Worm (Caenorhabditis elegans): ENCODE measurements around the gene symk-1.

Gene symk-1

ce11 chrV:8580961-8581360 is 10.8 kb downstream of the symk-1 start, which contains the start of gene C10B5.1:
TSS of gene C10B5.1 (plus strand) at chrV:8581261.
- TF ChIP-seq sptf-1 (tag; optimal IDR thresholded peaks at IDR 0.05) (no peak), mls-2 (tag; optimal IDR thresholded peaks at IDR 0.05) (no peak), M03D4.4 (tag; optimal IDR thresholded peaks at IDR 0.05) (no peak), nhr-12 (tag; optimal IDR thresholded peaks at IDR 0.05) (no peak), unc-62 (GFP tag; optimal IDR thresholded peaks at IDR 0.05) (no peak)

- TF ChIP-seq mep-1 (tag; optimal IDR thresholded peaks at IDR 0.05) (no peak), mab-5 (tag; optimal IDR thresholded peaks at IDR 0.05) (no peak), M03D4.4 (tag; optimal IDR thresholded peaks at IDR 0.05) (no peak), nhr-12 (tag; optimal IDR thresholded peaks at IDR 0.05) (no peak), lin-13 (tag; optimal IDR thresholded peaks at IDR 0.05) (no peak), nhr-237 (tag; optimal IDR thresholded peaks at IDR 0.05) (no peak), nhr-2 (tag; optimal IDR thresholded peaks at IDR 0.05) (no peak), flh-1 (GFP tag; optimal IDR thresholded peaks at IDR 0.05) (no peak), drap-1 (GFP tag; optimal IDR thresholded peaks at IDR 0.05) (no peak), pha-4 (tag; optimal IDR thresholded peaks at IDR 0.05) (no peak), sptf-1 (tag; optimal IDR thresholded peaks at IDR 0.05) (no peak), cnd-1 (tag; optimal IDR thresholded peaks at IDR 0.05) (no peak), hlh-1 (tag; optimal IDR thresholded peaks at IDR 0.05) (no peak), nhr-76 (tag; optimal IDR thresholded peaks at IDR 0.05) (no peak), elt-1 (tag; optimal IDR thresholded peaks at IDR 0.05; ENCODE audit: borderline replicate concordance, insufficient read depth) (no peak), unc-39 (tag; optimal IDR thresholded peaks at IDR 0.05) (no peak), zip-8 (tag; optimal IDR thresholded peaks at IDR 0.05) (no peak), tbx-8 (GFP tag; optimal IDR thresholded peaks at IDR 0.05) (no peak), ztf-11 (tag; optimal IDR thresholded peaks at IDR 0.05) (no peak)
These were observed 16.4 kb downstream of the symk-1 start for ce11 chrV:8586472-8586871.

- TF ChIP-seq elt-3 (tag; optimal IDR thresholded peaks at IDR 0.05) (peak; percentile 51), unc-62 (GFP tag; optimal IDR thresholded peaks at IDR 0.05) (no peak)
These were observed 16.8 kb downstream of the symk-1 start for ce11 chrV:8586920-8587319.

ce11 chrV:8588079-8588478 is 18.0 kb downstream of the symk-1 start, which contains the start of gene C10B5.3:
TSS of gene C10B5.3 (minus strand) at chrV:8588179.
- TF ChIP-seq pha-4 (tag; optimal IDR thresholded peaks at IDR 0.05) (no peak), flh-1 (GFP tag; optimal IDR thresholded peaks at IDR 0.05) (no peak), tbx-8 (GFP tag; optimal IDR thresholded peaks at IDR 0.05) (no peak), mab-5 (tag; optimal IDR thresholded peaks at IDR 0.05) (no peak), ceh-43 (GFP tag; optimal IDR thresholded peaks at IDR 0.05) (no peak), blmp-1 (tag; optimal IDR thresholded peaks at IDR 0.05) (no peak), ceh-39 (tag; optimal IDR thresholded peaks at IDR 0.05) (no peak), nhr-28 (tag; optimal IDR thresholded peaks at IDR 0.05) (no peak), elt-3 (tag; optimal IDR thresholded peaks at IDR 0.05) (no peak), nhr-12 (tag; optimal IDR thresholded peaks at IDR 0.05) (no peak), drap-1 (GFP tag; optimal IDR thresholded peaks at IDR 0.05) (no peak), hlh-1 (tag; optimal IDR thresholded peaks at IDR 0.05) (no peak), elt-1 (tag; optimal IDR thresholded peaks at IDR 0.05; ENCODE audit: borderline replicate concordance, insufficient read depth) (no peak), unc-120 (tag; optimal IDR thresholded peaks at IDR 0.05; ENCODE audit: poor library complexity, severe bottlenecking) (no peak), mls-2 (tag; optimal IDR thresholded peaks at IDR 0.05) (no peak)

- peak; percentile 86 for TF ChIP-seq ces-1 (GFP tag; optimal IDR thresholded peaks at IDR 0.05)
- TF ChIP-seq ceh-43 (GFP tag; optimal IDR thresholded peaks at IDR 0.05), result no peak
- peak; percentile 59 for TF ChIP-seq unc-62 (GFP tag; optimal IDR thresholded peaks at IDR 0.05)
These were observed 22.7 kb downstream of the symk-1 start for ce11 chrV:8592691-8593307.

- TF ChIP-seq ceh-83 (GFP tag; optimal IDR thresholded peaks at IDR 0.05) (no peak), hlh-1 (tag; optimal IDR thresholded peaks at IDR 0.05) (peak; percentile 94), ceh-39 (tag; optimal IDR thresholded peaks at IDR 0.05) (no peak), tbx-8 (GFP tag; optimal IDR thresholded peaks at IDR 0.05) (no peak), cnd-1 (tag; optimal IDR thresholded peaks at IDR 0.05) (peak; percentile 10), ceh-43 (GFP tag; optimal IDR thresholded peaks at IDR 0.05) (no peak), unc-62 (GFP tag; optimal IDR thresholded peaks at IDR 0.05) (peak; percentile 11), unc-120 (tag; optimal IDR thresholded peaks at IDR 0.05; ENCODE audit: poor library complexity, severe bottlenecking) (peak; percentile 20), elt-3 (tag; optimal IDR thresholded peaks at IDR 0.05) (no peak), elt-1 (tag; optimal IDR thresholded peaks at IDR 0.05; ENCODE audit: borderline replicate concordance, insufficient read depth) (no peak), snpc-4 (tag; optimal IDR thresholded peaks at IDR 0.05) (no peak), ces-1 (GFP tag; optimal IDR thresholded peaks at IDR 0.05) (peak; percentile 95), M03D4.4 (tag; optimal IDR thresholded peaks at IDR 0.05) (no peak), mab-5 (tag; optimal IDR thresholded peaks at IDR 0.05) (no peak), nhr-12 (tag; optimal IDR thresholded peaks at IDR 0.05) (no peak), nhr-2 (tag; optimal IDR thresholded peaks at IDR 0.05) (peak; percentile 11), ztf-11 (tag; optimal IDR thresholded peaks at IDR 0.05) (no peak), lsy-2 (tag; optimal IDR thresholded peaks at IDR 0.05) (no peak)
These were observed 24.2 kb downstream of the symk-1 start, which contains the start of gene tag-196 for ce11 chrV:8594105-8594964. TSS of gene tag-196 (plus strand) at chrV:8594914.

All from whole organism, mixed stage, embryonic.